Worm (Caenorhabditis elegans) whole organism, L4/young adult: ENCODE results near the gene ace-1.

ENCODE experiments used
- W03F9.2 ChIP-seq: fragments of 150-350 bp; optimal IDR thresholded peaks from 2 replicates; lab custom pipeline; 2014; ENCODE audit warnings: missing biosample characterization, missing genetic modification characterization
- dao-5 ChIP-seq: sonication (generic microtip); optimal IDR thresholded peaks from 2 replicates; lab custom pipeline; 2016; ENCODE audit warnings: missing genotype, missing genetic modification characterization, moderate library complexity, missing compliant biosample characterization
- him-1 ChIP-seq: sonication (generic microtip); optimal IDR thresholded peaks from 2 replicates; lab custom pipeline; 2016; ENCODE audit warnings: missing genotype, missing genetic modification reagents, missing genetic modification characterization, missing compliant biosample characterization

DNA sequence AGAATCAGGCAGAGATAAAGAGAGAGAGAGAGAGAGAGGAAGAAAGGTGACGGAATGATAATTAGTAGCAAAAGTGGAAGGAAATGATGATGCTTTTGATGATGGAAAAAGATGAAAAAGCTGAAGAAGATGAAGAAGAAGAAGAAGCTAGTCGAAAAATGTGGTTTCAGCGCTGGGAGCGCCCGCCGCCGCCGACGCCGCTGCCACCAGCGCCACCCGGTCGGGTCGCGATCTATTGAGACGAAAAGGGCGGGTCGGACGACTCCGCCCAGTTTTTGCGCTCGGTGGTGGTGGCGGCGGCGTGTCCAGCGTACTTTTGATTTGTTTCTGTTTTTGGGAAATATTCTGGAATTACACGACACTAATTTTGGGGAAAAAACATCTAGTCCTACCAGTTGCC is 36.3 kb downstream of the ace-1 start:
- TF ChIP-seq W03F9.2 (tag; lab: Kevin White, UChicago) (no peak), him-1 (tag; lab: Kevin White, UChicago) (no peak), dao-5 (no peak)
